Worm (Caenorhabditis elegans): ENCODE data around the gene F18A1.1.
A peak's percentile ranks its signal among the peaks of the same experiment; 100 is the strongest.

The F18A1.1 gene

ce11 chrII:7684589-7684988 is at the start of gene F18A1.1:
Gene F18A1.1 (plus strand): TSS chrII:7684889.
- TF ChIP-seq him-1 (tag; optimal IDR thresholded peaks at IDR 0.05) (no peak), W03F9.2 (tag; optimal IDR thresholded peaks at IDR 0.05) (no peak), dao-5 (tag; optimal IDR thresholded peaks at IDR 0.05) (no peak)

DNA sequence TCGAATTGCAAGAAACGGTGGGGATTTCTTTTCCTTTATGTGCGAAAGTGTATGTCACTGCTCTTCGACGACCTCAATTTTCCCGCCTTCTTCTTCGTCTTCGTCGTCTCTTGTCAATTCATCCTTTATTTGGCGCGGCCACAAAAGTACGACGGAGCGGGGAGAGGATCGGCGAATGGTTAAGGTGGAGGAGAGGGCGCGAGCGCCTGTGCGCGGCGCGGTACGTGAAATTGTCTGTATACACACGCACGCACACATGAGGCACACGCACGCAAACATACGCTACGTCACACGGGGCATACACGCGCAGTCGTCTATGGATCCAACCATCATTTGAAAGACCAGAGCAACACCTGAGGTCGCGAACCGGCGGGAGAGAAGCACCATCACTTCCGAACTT is 49.4 kb upstream of the F18A1.1 start:
- TF ChIP-seq him-1 (tag; optimal IDR thresholded peaks at IDR 0.05), result no peak
- no peak for TF ChIP-seq W03F9.2 (tag; optimal IDR thresholded peaks at IDR 0.05)
- no peak for TF ChIP-seq dao-5 (tag; optimal IDR thresholded peaks at IDR 0.05)

ce11 chrII:7636941-7637340 is 47.7 kb upstream of the F18A1.1 start:
- TF ChIP-seq him-1 (tag; optimal IDR thresholded peaks at IDR 0.05) (no peak), W03F9.2 (tag; optimal IDR thresholded peaks at IDR 0.05) (no peak), dao-5 (tag; optimal IDR thresholded peaks at IDR 0.05) (no peak)

DNA sequence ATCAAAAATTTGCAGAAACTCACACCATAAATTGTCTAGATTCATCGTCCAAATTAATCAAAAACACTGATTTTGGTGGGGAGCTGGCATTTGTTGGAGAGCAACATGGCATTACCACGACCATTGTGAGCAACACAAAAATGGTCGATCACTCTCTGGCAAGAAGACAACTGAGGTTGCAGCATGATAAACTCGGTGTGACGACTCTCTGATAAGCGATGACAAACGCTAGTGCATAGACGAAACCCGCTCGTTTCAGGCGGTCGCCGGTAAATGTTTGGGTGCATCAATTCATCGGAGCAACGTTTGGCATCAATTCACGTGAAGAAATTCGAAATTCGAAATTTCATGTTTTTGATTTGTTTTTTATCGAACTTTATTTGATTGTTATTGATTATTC is 45.7 kb upstream of the F18A1.1 start:
- TF ChIP-seq dao-5 (tag; optimal IDR thresholded peaks at IDR 0.05) (no peak), W03F9.2 (tag; optimal IDR thresholded peaks at IDR 0.05) (no peak), him-1 (tag; optimal IDR thresholded peaks at IDR 0.05) (no peak)

DNA sequence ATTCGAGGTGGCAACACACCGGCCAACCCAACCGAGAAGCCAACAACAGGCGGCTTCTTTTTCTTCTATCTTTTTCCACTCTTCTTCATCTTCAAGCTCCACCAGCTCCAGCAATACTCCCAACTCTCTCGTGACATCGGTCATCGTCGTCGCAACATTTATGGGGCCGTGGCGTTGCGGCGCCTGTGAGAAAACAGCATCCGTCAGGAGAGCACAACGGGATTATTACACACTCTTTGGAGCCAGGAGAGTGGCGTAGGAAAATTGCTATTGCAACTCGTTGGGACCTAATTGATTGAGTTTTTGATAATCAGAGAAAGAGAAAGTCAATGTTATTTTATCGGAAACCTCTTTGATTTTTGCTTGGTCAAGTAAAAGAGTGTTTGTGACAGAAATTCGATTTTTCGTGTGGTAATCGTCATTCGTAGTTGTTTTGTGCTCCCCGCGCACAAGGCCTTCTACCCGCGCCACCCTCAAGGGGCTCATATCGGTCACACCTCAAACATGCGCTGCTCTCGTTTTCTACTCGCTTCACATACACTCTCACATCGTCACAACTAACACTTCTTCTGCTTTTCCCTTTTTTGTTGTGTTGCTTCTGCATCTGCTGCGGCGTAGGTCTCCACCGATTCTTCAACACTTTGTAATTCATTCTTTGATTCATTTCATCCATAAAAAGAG is 44.4 kb upstream of the F18A1.1 start:
- no peak for TF ChIP-seq W03F9.2 (tag; optimal IDR thresholded peaks at IDR 0.05)
- no peak for TF ChIP-seq him-1 (tag; optimal IDR thresholded peaks at IDR 0.05)
- no peak for TF ChIP-seq dao-5 (tag; optimal IDR thresholded peaks at IDR 0.05)

DNA sequence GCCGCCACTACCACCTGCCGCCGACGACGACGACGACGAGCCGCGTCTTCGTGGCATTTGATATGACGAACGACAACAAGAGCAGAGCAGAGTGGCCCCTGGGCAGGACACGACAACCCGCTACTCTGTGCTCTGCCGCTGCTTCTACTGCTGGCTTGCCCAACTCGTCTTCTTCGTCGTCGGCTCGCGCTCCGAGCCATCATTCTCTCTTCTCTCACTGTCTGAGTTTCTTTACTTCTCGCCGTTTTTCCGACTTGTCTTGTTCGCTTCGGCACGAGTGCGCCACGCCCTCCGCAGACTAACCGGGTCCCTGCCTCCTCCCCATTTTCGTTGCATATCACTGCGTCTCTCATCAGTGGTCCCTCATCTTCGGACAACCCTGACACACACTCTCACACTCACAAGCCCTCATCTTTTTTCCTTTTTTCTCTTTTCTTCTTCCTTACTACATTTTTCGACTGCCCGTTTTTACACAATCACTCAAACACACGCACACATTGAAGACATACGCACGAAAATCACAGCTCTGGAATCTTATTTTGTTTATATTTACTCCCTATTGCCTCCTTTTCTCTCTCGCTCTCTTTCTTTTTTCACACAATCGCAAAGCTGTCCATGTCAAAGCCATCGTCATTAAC is 42.6 kb upstream of the F18A1.1 start:
- TF ChIP-seq him-1 (tag; optimal IDR thresholded peaks at IDR 0.05), result peak; percentile 81
- TF ChIP-seq W03F9.2 (tag; optimal IDR thresholded peaks at IDR 0.05), result no peak
- no peak for TF ChIP-seq dao-5 (tag; optimal IDR thresholded peaks at IDR 0.05)

- TF ChIP-seq him-1 (tag; optimal IDR thresholded peaks at IDR 0.05), result no peak
- no peak for TF ChIP-seq dao-5 (tag; optimal IDR thresholded peaks at IDR 0.05)
These were observed 41.5 kb upstream of the F18A1.1 start for ce11 chrII:7643214-7643613.

DNA sequence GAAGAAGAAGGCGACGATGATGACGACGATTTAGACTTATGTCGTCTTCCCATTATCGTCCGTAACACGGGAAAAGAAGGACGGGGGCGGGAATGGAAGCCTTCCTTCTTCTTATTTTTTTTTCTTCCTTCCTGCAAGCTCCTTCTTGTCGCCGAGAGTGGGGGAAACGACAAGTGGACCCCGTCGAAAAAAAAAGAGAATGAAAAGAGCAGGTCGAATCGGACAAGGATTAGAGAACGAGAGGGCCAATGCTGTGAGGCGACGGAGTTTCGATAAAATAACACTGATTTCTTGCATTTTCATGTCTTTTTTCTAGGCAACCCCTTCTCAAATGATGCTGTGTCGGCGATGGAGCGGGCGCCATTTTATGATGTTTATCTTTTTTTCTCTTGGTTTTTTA is 33.5 kb upstream of the F18A1.1 start, which contains the start of gene pde-4:
pde-4 (minus strand) TSS at position 76 of the 400 bp plus-strand sequence.
- TF ChIP-seq dao-5 (tag; optimal IDR thresholded peaks at IDR 0.05), result no peak
- TF ChIP-seq him-1 (tag; optimal IDR thresholded peaks at IDR 0.05), result no peak
- no peak for TF ChIP-seq W03F9.2 (tag; optimal IDR thresholded peaks at IDR 0.05)

DNA sequence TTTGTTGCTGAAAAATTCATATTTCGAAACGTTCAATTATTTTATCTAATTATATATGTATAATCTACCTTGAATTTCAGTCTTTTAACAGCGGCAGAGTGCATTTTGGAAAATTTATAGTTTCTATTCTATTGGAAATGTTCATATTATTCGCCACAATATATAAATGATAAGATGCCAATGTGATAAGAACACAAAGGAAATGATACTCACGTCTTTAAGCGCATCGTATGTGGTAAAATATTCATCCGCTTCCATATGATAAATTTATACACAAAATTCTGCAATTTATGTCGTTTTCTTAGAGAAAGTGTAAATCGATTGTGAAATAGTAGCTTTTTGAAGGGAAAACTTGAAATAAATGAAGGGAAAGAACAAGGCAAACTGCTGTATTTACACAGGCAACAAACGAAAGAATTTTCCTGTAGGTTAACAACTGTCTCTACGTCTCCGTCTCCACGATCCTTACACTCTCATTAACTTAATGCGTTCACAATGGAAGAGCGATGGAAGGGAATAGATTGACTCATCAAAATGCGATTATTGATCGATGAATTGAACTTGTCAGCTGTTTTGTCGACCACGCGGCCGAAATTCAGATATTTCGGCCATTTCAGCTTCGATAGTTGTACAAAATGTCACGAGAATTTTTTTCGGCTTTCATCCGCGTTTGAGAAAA is 22.5 kb upstream of the F18A1.1 start, which contains the start of gene alfa-1:
alfa-1 (minus strand) TSS at position 515 of the 679 bp plus-strand sequence.
- no peak for TF ChIP-seq him-1 (tag; optimal IDR thresholded peaks at IDR 0.05)
- TF ChIP-seq W03F9.2 (tag; optimal IDR thresholded peaks at IDR 0.05), result no peak
- no peak for TF ChIP-seq dao-5 (tag; optimal IDR thresholded peaks at IDR 0.05)

ce11 chrII:7663028-7663427 is 21.7 kb upstream of the F18A1.1 start:
- TF ChIP-seq W03F9.2 (tag; optimal IDR thresholded peaks at IDR 0.05), result no peak
- TF ChIP-seq him-1 (tag; optimal IDR thresholded peaks at IDR 0.05), result no peak
- no peak for TF ChIP-seq dao-5 (tag; optimal IDR thresholded peaks at IDR 0.05)

DNA sequence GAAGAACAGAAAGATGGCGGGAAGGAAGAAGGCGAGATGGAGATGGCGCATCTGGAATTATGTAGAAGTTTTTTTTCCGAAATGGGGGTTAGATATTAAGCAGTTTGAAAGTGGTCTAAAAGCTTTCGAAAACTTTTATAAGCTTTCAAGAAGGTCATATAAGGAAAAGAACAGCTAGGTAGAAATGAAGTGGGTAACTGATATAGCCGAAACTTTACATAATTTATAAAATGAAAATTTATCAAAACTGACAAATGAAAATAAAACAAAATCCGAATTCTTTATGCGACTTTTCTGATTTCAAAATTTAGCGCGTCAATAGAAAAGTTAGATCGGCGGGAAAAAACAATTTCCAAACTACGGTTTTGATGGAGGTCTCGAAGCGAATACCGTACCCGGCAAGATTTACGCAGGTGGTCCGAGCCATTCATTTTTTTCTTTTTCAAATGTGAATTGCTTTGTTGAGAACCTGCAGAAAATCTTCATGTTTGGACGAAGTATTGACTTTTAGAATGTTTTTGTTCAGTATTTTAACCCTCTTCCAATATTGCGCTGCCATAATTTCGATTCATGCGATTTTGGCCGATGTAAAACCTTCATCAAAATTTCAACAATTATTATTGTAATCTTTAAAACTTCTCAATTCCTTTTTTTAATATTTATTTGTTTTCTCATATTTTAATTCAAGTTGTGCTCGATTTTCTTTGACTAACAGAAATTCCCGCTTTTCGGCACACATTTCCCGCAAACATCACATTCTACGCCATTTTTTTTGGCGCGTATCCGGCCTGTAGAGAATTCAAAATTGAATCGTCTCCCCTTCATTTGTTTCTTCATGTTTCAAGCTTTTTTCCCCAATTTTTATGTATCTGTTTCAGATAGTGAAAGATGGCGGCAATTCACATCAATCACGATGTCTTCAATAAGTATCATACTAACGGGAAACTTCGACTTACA is 20.7 kb upstream of the F18A1.1 start, which contains the start of the genes F18A1.7 and rpa-1:
F18A1.7 (minus strand) TSS at position 51 of the 957 bp plus-strand sequence.
rpa-1 (plus strand) TSS at position 879 of the 957 bp plus-strand sequence.
- TF ChIP-seq W03F9.2 (tag; optimal IDR thresholded peaks at IDR 0.05) (no peak), dao-5 (tag; optimal IDR thresholded peaks at IDR 0.05) (no peak), him-1 (tag; optimal IDR thresholded peaks at IDR 0.05) (no peak)

- no peak for TF ChIP-seq him-1 (tag; optimal IDR thresholded peaks at IDR 0.05)
These were observed 18.4 kb upstream of the F18A1.1 start for ce11 chrII:7666338-7666737.

ce11 chrII:7666967-7667366 is 17.7 kb upstream of the F18A1.1 start, which contains the start of gene lir-2:
Gene lir-2 (plus strand): TSS chrII:7667267.
- TF ChIP-seq W03F9.2 (tag; optimal IDR thresholded peaks at IDR 0.05) (no peak), him-1 (tag; optimal IDR thresholded peaks at IDR 0.05) (no peak), dao-5 (tag; optimal IDR thresholded peaks at IDR 0.05) (no peak)
